Worm (Caenorhabditis elegans) whole organism, L3 larva: Measurements from ENCODE around the gene ilkp-1.

Experiments used
- aly-2 ChIP-seq: fragments of 150-350 bp; optimal IDR thresholded peaks from 2 replicates; lab custom pipeline; 2014; ENCODE audit warnings: missing biosample characterization, missing genetic modification characterization
- ama-1 ChIP-seq: fragments of 150-350 bp; optimal IDR thresholded peaks from 2 replicates; lab custom pipeline; 2018
- nhr-28 ChIP-seq: fragments of 150-350 bp; optimal IDR thresholded peaks from 2 replicates; lab custom pipeline; 2014; ENCODE audit warnings: missing biosample characterization, missing genetic modification characterization
- nhr-77 ChIP-seq: fragments of 150-350 bp; optimal IDR thresholded peaks from 2 replicates; lab custom pipeline; 2014; ENCODE audit warnings: missing biosample characterization, missing genetic modification characterization
- snpc-4 ChIP-seq: fragments of 150-350 bp; optimal IDR thresholded peaks from 2 replicates; lab custom pipeline; 2014; ENCODE audit warnings: missing biosample characterization, missing genetic modification characterization
- unc-62 ChIP-seq: fragments of 150-350 bp; sonication (generic microtip); optimal IDR thresholded peaks from 4 replicates; lab custom pipeline; 2014; ENCODE audit warnings: missing biosample characterization, missing genetic modification reagents, missing genetic modification characterization
- ztf-11 ChIP-seq: fragments of 150-350 bp; optimal IDR thresholded peaks from 2 replicates; lab custom pipeline; 2014; ENCODE audit warnings: missing biosample characterization, missing genetic modification characterization

ce11 chrII:11010914-11011313, 39.1 kb upstream of the ilkp-1 start:
- TF ChIP-seq ztf-11 (tag; lab: Kevin White, UChicago) (no peak), ama-1 (lab: Kevin White, UChicago) (no peak), nhr-77 (no peak), nhr-28 (no peak), aly-2 (tag; lab: Kevin White, UChicago) (no peak), unc-62 (no peak), snpc-4 (tag; lab: Kevin White, UChicago) (no peak)
